Worm (Caenorhabditis elegans) whole organism, young adult: ENCODE results near the gene lips-5.

Experiments used
- ceh-27 ChIP-seq: fragments of 200-800 bp; sonication (Bioruptor generic); optimal IDR thresholded peaks from 2 replicates; lab custom pipeline; 2018; ENCODE audit warnings: mild to moderate bottlenecking, missing genetic modification characterization, moderate library complexity, missing compliant biosample characterization
- chd-7 ChIP-seq: sonication (generic microtip); optimal IDR thresholded peaks from 2 replicates; lab custom pipeline; 2016; ENCODE audit warnings: mild to moderate bottlenecking, missing genetic modification characterization, moderate library complexity, missing compliant biosample characterization
- dox-1 ChIP-seq: fragments of 200-800 bp; sonication (Bioruptor generic); IDR thresholded peaks from 2 replicates; pipeline ENCODE4 v1.3.6; 2022; ENCODE audit warnings: missing genetic modification reagents, missing genetic modification characterization, missing compliant biosample characterization
- lin-26 ChIP-seq: fragments of 200-800 bp; sonication (Bioruptor generic); IDR thresholded peaks from 2 replicates; pipeline ENCODE4 v1.3.6; 2022; ENCODE audit warnings: missing genetic modification reagents, missing genetic modification characterization, missing compliant biosample characterization
- mcd-1 ChIP-seq: fragments of 200-800 bp; sonication (Bioruptor generic); IDR thresholded peaks from 2 replicates; pipeline ENCODE4 v1.3.6; 2022; ENCODE audit warnings: missing genetic modification reagents, missing genetic modification characterization, missing compliant biosample characterization
- ztf-25 ChIP-seq: fragments of 200-800 bp; sonication (Bioruptor generic); IDR thresholded peaks from 2 replicates; pipeline ENCODE4 v1.3.6; 2022; ENCODE audit warnings: missing genetic modification reagents, missing genetic modification characterization, missing compliant biosample characterization

- TF ChIP-seq ceh-27 (GFP tag; lab: Kevin White, UChicago): no peak
- no peak for TF ChIP-seq dox-1 (GFP tag; lab: Robert Waterston, UW)
- TF ChIP-seq chd-7 (tag; lab: Kevin White, UChicago): no peak
- no peak for TF ChIP-seq lin-26
- TF ChIP-seq mcd-1 (GFP tag; lab: Robert Waterston, UW): no peak
- TF ChIP-seq ztf-25 (GFP tag; lab: Robert Waterston, UW): no peak
Observed at ce11 chrIV:11776968-11777467, 3.5 kb upstream of the lips-5 start.
